Worm (Caenorhabditis elegans) whole organism, L4 larva: ENCODE data around the gene glc-3.

Experiments used
- F44E2.7 ChIP-seq: fragments of 200-800 bp; sonication (Bioruptor generic); IDR thresholded peaks from 2 replicates; pipeline ENCODE4 v2.1.2; 2022; ENCODE audit warnings: missing genetic modification characterization, missing compliant biosample characterization
- aha-1 ChIP-seq: fragments of 150-350 bp; peaks from one replicate; lab custom pipeline; 2014; ENCODE audit warnings: missing biosample characterization, missing genetic modification characterization
- cey-2 ChIP-seq: sonication (generic microtip); optimal IDR thresholded peaks from 3 replicates; lab custom pipeline; 2017; ENCODE audit warnings: missing genetic modification characterization, mild to moderate bottlenecking, missing compliant biosample characterization, antibody characterized with exemption, borderline replicate concordance; ENCODE audit not compliant: insufficient read depth
- fos-1 ChIP-seq: fragments of 150-350 bp; optimal IDR thresholded peaks from 2 replicates; lab custom pipeline; 2014; ENCODE audit warnings: missing biosample characterization, missing genetic modification characterization
- nhr-237 ChIP-seq: sonication (generic microtip); optimal IDR thresholded peaks from 2 replicates; lab custom pipeline; 2017; ENCODE audit warnings: missing biosample characterization, missing genetic modification characterization
- pqm-1 ChIP-seq: sonication (generic microtip); optimal IDR thresholded peaks from 2 replicates; lab custom pipeline; 2017; ENCODE audit warnings: missing biosample characterization, missing genetic modification characterization
- set-16 ChIP-seq: fragments of 200-800 bp; sonication (Bioruptor generic); IDR thresholded peaks from 2 replicates; pipeline ENCODE4 v1.3.6; 2022; ENCODE audit warnings: missing genetic modification reagents, missing genetic modification characterization, missing compliant biosample characterization

- TF ChIP-seq nhr-237, result no peak
- no peak for TF ChIP-seq fos-1 (tag; lab: Kevin White, UChicago)
- TF ChIP-seq pqm-1, result no peak
- no peak for TF ChIP-seq F44E2.7 (GFP tag; lab: Robert Waterston, UW)
- TF ChIP-seq aha-1 (tag; lab: Kevin White, UChicago), result no peak
- no peak for TF ChIP-seq set-16 (GFP tag; lab: Robert Waterston, UW)
- no peak for TF ChIP-seq cey-2 (tag; lab: Kevin White, UChicago)
Measured at ce11 chrV:5423120-5423519, 30.4 kb downstream of the glc-3 start, which contains the start of gene cyp-14A5.
